Worm (Caenorhabditis elegans) whole organism, young adult: Measurements from ENCODE around the gene athp-1.

ENCODE experiments used
- tlf-1 ChIP-seq: fragments of 200-800 bp; sonication (Bioruptor generic); optimal IDR thresholded peaks from 2 replicates; lab custom pipeline; 2018; ENCODE audit warnings: mild to moderate bottlenecking, missing genetic modification characterization, missing compliant biosample characterization
- unc-62 ChIP-seq: fragments of 150-350 bp; optimal IDR thresholded peaks from 2 replicates; lab custom pipeline; 2014; ENCODE audit warnings: missing biosample characterization, missing genetic modification reagents, missing genetic modification characterization

DNA sequence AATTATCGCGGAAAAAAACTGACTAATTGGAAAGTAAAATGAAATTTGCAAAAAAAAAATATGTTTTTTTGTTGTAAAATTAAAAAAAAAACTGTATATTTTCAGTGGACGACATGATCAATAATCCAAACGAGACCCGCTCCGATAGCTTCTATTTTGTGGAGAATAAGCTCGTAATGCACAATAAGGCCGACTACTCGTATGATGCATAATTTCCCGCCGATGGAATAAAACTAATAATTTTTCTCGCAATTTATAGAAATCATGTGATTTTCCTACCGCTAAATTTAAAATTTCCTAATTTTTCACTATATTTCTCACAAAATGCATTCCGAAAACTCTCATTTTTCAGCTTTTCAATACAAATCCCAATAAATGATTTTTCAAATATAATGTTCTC is 27.0 kb downstream of the athp-1 start:
- TF ChIP-seq tlf-1 (no peak), unc-62 (GFP tag; lab: Kevin White, UChicago) (no peak)
